Worm (Caenorhabditis elegans) whole organism, L3 larva: Measurements from ENCODE around the gene shn-1.

Experiments used
- aly-2 ChIP-seq: fragments of 150-350 bp; optimal IDR thresholded peaks from 2 replicates; lab custom pipeline; 2014; ENCODE audit warnings: missing biosample characterization, missing genetic modification characterization
- ama-1 ChIP-seq: fragments of 150-350 bp; optimal IDR thresholded peaks from 2 replicates; lab custom pipeline; 2018
- ceh-28 ChIP-seq: fragments of 150-350 bp; optimal IDR thresholded peaks from 2 replicates; lab custom pipeline; 2014; ENCODE audit warnings: missing biosample characterization, missing genetic modification reagents, missing genetic modification characterization
- ceh-82 ChIP-seq: fragments of 150-350 bp; optimal IDR thresholded peaks from 2 replicates; lab custom pipeline; 2014; ENCODE audit warnings: missing biosample characterization, missing genetic modification characterization
- ceh-9 ChIP-seq: sonication (generic microtip); optimal IDR thresholded peaks from 2 replicates; lab custom pipeline; 2018; ENCODE audit warnings: missing biosample characterization, missing genetic modification characterization
- egl-27 ChIP-seq: sonication (generic microtip); optimal IDR thresholded peaks from 4 replicates; lab custom pipeline; 2017; ENCODE audit warnings: missing biosample characterization, missing genetic modification reagents, missing genetic modification characterization
- elt-2 ChIP-seq: sonication (generic microtip); optimal IDR thresholded peaks from 2 replicates; lab custom pipeline; 2016; ENCODE audit warnings: missing genetic modification reagents, mild to moderate bottlenecking, missing genetic modification characterization, missing compliant biosample characterization
- elt-3 ChIP-seq, 3 experiments: fragments of 150-350 bp in 1 of 3; sonication (generic microtip) in 2 of 3; optimal IDR thresholded peaks; 2 replicates in 2 of 3; 4 replicates in 1 of 3; lab custom pipeline; 2014 to 2017; ENCODE audit warnings: missing biosample characterization in 3 of 3, missing genetic modification characterization in 3 of 3
- eor-1 ChIP-seq, 2 experiments: fragments of 150-350 bp; optimal IDR thresholded peaks; 2 replicates each; lab custom pipeline; 2014 to 2018; ENCODE audit warnings: missing biosample characterization in 2 of 2, missing genetic modification characterization in 2 of 2
- fkh-10 ChIP-seq: sonication (generic microtip); optimal IDR thresholded peaks from 2 replicates; lab custom pipeline; 2017; ENCODE audit warnings: missing biosample characterization, missing genetic modification reagents, missing genetic modification characterization
- fkh-2 ChIP-seq: fragments of 150-350 bp; optimal IDR thresholded peaks from 2 replicates; lab custom pipeline; 2014; ENCODE audit warnings: missing biosample characterization, missing genetic modification reagents, missing genetic modification characterization
- hmg-11 ChIP-seq: sonication (generic microtip); optimal IDR thresholded peaks from 2 replicates; lab custom pipeline; 2016; ENCODE audit warnings: missing genetic modification characterization, missing compliant biosample characterization
- jun-1 ChIP-seq: fragments of 150-350 bp; optimal IDR thresholded peaks from 2 replicates; lab custom pipeline; 2014; ENCODE audit warnings: missing biosample characterization, missing genetic modification reagents, missing genetic modification characterization
- lin-39 ChIP-seq: fragments of 150-350 bp; optimal IDR thresholded peaks from 2 replicates; lab custom pipeline; 2018; ENCODE audit warnings: missing biosample characterization, missing genetic modification reagents, missing genetic modification characterization
- mdl-1 ChIP-seq: fragments of 150-350 bp; optimal IDR thresholded peaks from 2 replicates; lab custom pipeline; 2014; ENCODE audit warnings: missing biosample characterization, missing genetic modification characterization
- mml-1 ChIP-seq: fragments of 150-350 bp; sonication (generic microtip); optimal IDR thresholded peaks from 3 replicates; lab custom pipeline; 2014; ENCODE audit warnings: missing biosample characterization, missing genetic modification characterization
- nhr-12 ChIP-seq: fragments of 150-350 bp; optimal IDR thresholded peaks from 2 replicates; lab custom pipeline; 2014; ENCODE audit warnings: missing biosample characterization, missing genetic modification characterization
- nhr-23 ChIP-seq: fragments of 150-350 bp; optimal IDR thresholded peaks from 2 replicates; lab custom pipeline; 2014; ENCODE audit warnings: missing biosample characterization, missing genetic modification reagents, missing genetic modification characterization
- nhr-237 ChIP-seq: fragments of 150-350 bp; optimal IDR thresholded peaks from 2 replicates; lab custom pipeline; 2014; ENCODE audit warnings: missing biosample characterization, missing genetic modification characterization
- nhr-25 ChIP-seq: sonication (generic microtip); optimal IDR thresholded peaks from 2 replicates; lab custom pipeline; 2017; ENCODE audit warnings: missing biosample characterization, missing genetic modification characterization
- nhr-28 ChIP-seq: fragments of 150-350 bp; optimal IDR thresholded peaks from 2 replicates; lab custom pipeline; 2014; ENCODE audit warnings: missing biosample characterization, missing genetic modification characterization
- nhr-43 ChIP-seq: sonication (generic microtip); optimal IDR thresholded peaks from 2 replicates; lab custom pipeline; 2016; ENCODE audit warnings: mild to moderate bottlenecking, missing genetic modification characterization, missing compliant biosample characterization; ENCODE audit not compliant: poor library complexity, severe bottlenecking
- nhr-77 ChIP-seq: fragments of 150-350 bp; optimal IDR thresholded peaks from 2 replicates; lab custom pipeline; 2014; ENCODE audit warnings: missing biosample characterization, missing genetic modification characterization
- pha-4 ChIP-seq: fragments of 150-350 bp; optimal IDR thresholded peaks from 2 replicates; lab custom pipeline; 2014; ENCODE audit warnings: missing biosample characterization, missing genetic modification reagents, missing genetic modification characterization
- sea-2 ChIP-seq: fragments of 150-350 bp; sonication (generic microtip); optimal IDR thresholded peaks from 4 replicates; lab custom pipeline; 2014; ENCODE audit warnings: missing biosample characterization, missing genetic modification reagents, missing genetic modification characterization
- skn-1 ChIP-seq: fragments of 150-350 bp; optimal IDR thresholded peaks from 2 replicates; lab custom pipeline; 2014; ENCODE audit warnings: missing biosample characterization, missing genetic modification characterization
- snpc-4 ChIP-seq: fragments of 150-350 bp; optimal IDR thresholded peaks from 2 replicates; lab custom pipeline; 2014; ENCODE audit warnings: missing biosample characterization, missing genetic modification characterization
- tbx-2 ChIP-seq: sonication (generic microtip); optimal IDR thresholded peaks from 2 replicates; lab custom pipeline; 2016; ENCODE audit warnings: mild to moderate bottlenecking, missing genetic modification characterization, missing compliant biosample characterization
- zag-1 ChIP-seq: fragments of 150-350 bp; optimal IDR thresholded peaks from 2 replicates; lab custom pipeline; 2014; ENCODE audit warnings: missing biosample characterization, missing genetic modification characterization

Gene shn-1

DNA sequence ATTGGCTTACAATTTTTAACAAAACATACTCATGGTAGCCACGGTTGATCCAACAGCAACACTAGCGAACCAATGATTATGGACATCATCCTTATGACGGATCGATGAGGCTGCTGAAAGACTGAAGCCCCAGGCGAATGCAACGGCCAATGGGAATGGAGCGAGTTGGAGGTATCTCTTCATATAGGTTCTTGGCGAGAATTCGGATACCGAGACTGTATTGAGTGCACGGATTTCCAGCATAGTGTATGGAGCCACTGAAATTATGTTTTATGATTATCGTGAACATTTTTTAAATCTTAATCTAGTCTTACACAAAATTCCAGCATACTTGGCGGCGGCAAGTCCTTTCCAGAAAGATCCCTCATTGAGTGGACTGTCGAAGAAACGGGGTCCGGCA lies 46.2 kb downstream of the shn-1 start:
- TF ChIP-seq fkh-2 (no peak), skn-1 (tag; lab: Kevin White, UChicago) (no peak)
- TF ChIP-seq, all 47 proteins: peak for 0

DNA sequence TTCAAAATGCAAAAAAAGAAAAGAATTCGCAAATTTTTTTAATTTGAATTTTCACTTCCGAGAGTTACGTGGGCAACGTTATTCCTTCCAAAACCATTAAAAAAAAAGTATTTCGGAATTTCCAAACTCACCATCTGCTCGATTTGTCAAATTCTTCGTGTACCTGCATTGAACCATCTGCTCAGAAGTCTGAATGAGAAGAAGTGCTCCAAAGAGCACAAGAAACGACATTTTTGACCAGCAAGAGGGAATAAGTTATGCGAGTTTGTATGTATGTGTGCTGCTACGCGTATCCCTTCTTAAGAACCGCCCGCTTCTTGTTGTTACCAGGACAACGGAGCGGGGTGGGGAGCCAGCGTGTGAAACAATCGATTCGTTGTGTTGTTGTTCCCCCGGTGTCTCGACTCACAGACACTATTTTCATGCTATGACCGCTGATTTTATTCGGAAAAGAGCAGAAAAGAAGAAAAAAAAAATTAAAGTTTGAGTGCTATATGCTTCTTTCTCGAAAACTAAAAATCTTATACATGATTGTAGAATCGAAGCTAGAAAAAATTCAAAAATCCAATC lies 47.4 kb downstream of the shn-1 start, which contains the start of gene lgc-20:
lgc-20 (minus strand) TSS at position 311 of the 570 bp plus-strand sequence.
- TF ChIP-seq egl-27 (tag; lab: Kevin White, UChicago) (no peak), nhr-12 (tag; lab: Kevin White, UChicago) (no peak), fkh-10 (GFP tag; lab: Kevin White, UChicago) (no peak), hmg-11 (tag; lab: Kevin White, UChicago) (no peak), ceh-28 (tag; lab: Kevin White, UChicago) (no peak), elt-2 (tag; lab: Kevin White, UChicago) (no peak)
- TF ChIP-seq, all 47 proteins: peak for 0

DNA sequence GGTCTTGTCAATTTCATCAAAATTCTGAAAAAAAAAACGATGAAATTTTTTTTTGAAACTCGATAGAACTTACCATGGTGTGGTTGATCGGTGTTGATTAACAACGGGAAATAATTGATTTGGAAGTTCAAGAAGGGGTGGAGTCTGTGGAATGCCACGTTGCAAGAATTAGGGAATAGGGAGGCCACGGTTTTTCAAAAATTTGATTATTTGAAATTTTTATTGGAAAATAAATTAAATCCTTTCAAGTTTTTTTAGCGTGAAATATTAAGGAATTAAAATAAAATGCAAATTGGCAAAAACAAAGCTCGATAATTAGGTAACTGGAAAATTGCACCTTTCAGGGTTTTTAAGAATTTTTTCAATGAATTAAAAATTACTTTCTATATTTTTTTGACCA lies 51.3 kb downstream of the shn-1 start, which contains the start of gene rmd-3:
rmd-3 (minus strand) TSS at position 101 of the 400 bp plus-strand sequence.
- TF ChIP-seq aly-2 (tag; lab: Kevin White, UChicago) (no peak), zag-1 (tag; lab: Kevin White, UChicago) (no peak), pha-4 (tag; lab: Kevin White, UChicago) (no peak)
- TF ChIP-seq, all 47 proteins: peak for 0

DNA sequence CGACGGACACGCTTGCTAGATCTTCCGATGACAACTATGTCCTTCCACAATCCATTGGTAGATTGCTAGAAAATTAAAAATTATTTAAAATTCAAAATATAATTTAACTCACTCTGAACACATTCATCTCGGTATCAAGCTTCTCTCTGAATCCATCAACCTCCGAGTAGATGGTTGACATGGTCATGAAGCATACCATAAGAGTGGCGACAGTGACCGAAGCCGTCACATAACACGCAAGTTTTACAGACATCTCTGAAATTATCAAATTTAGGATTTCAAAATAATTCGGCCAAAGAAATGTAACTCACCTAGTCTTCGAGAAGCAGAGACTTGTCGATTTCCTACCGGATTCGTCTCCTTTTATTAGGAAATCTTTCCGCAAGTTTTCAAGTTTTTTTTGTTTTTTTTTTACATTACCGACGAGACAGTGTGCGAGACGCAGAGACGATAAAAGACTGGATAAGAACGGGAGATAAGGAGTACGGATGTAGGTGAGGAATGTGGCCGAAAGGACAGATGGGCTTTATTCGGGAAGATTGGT lies 53.2 kb downstream of the shn-1 start, which contains the start of gene sqt-1:
sqt-1 (minus strand) TSS at position 341 of the 544 bp plus-strand sequence.
- peak in 1 of 3 experiments; percentile 72 for TF ChIP-seq elt-3 (tag; optimal IDR thresholded peaks at IDR 0.05; lab: Kevin White, UChicago)
- TF ChIP-seq nhr-25 (tag; lab: Kevin White, UChicago) = peak; percentile 4
- TF ChIP-seq nhr-23 (tag; lab: Kevin White, UChicago) = peak; percentile 52
- peak; percentile 61 for TF ChIP-seq ama-1 (lab: Kevin White, UChicago)
- TF ChIP-seq fkh-2 = no peak
- TF ChIP-seq nhr-43 (tag; lab: Kevin White, UChicago) = peak; percentile 43

DNA sequence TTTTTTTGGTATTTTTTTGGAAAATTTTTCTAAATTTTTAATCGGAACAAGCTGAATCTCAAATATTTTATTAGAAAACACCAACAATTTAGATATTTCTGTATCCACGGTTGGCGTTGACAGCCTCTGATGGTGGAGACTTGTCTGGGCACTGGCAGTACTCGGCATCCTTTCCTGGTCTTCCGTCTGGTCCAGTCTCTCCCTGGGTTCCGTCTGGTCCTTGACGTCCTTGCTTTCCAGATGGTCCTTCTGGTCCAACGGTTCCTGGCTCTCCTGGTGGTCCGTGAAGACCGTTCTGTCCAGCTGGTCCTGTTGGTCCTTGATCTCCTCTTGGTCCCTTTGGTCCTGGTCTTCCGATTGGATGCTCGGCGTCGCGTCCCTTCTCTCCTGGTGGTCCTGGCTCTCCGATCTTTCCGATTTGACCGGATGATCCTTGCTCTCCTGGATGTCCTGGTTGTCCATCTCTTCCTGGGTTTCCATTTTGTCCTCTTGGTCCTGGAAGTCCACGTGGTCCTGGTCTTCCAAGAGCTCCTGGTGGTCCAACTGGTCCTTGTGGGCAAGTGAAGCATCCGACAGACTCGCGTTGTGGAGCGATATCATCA lies 54.0 kb downstream of the shn-1 start:
- TF ChIP-seq eor-1 (tag; optimal IDR thresholded peaks at IDR 0.05; lab: Kevin White, UChicago) = no peak
- TF ChIP-seq sea-2 (GFP tag; lab: Kevin White, UChicago) = no peak
- TF ChIP-seq ama-1 (lab: Kevin White, UChicago) = peak; percentile 28
- no peak for TF ChIP-seq snpc-4 (tag; lab: Kevin White, UChicago)
- TF ChIP-seq nhr-43 (tag; lab: Kevin White, UChicago) = peak; percentile 23
- no peak for TF ChIP-seq ceh-82

DNA sequence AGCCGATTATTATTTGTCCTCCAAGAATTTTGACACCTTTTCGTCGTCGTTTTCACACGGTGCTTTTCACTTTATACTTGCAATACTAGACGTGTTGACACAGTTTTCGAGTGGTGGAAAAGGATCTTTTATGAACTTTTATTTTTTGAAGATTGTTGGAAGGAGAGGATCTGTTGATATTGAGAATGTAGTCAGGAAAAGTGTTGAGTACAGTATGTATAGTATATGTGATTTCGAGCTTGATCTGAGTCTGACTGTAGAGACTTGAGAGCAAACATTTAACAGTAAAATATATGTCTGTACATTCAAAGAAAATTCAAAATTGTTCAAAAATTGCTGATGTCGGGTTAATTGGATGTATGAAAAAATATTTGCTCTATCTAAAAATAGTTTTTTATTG lies 54.6 kb downstream of the shn-1 start:
- TF ChIP-seq eor-1 (tag; optimal IDR thresholded peaks at IDR 0.05; lab: Kevin White, UChicago) = no peak
- TF ChIP-seq egl-27 (tag; lab: Kevin White, UChicago) = no peak
- peak in 1 of 3 experiments; percentile 75 for TF ChIP-seq elt-3 (tag; optimal IDR thresholded peaks at IDR 0.05; lab: Kevin White, UChicago)
- TF ChIP-seq nhr-43 (tag; lab: Kevin White, UChicago) = peak; percentile 72
- no peak for TF ChIP-seq ceh-28 (tag; lab: Kevin White, UChicago)
- TF ChIP-seq nhr-23 (tag; lab: Kevin White, UChicago) = peak; percentile 71
- peak; percentile 7 for TF ChIP-seq nhr-28 (tag; lab: Kevin White, UChicago)
- peak; percentile 33 for TF ChIP-seq tbx-2
- TF ChIP-seq mml-1 (tag; lab: Kevin White, UChicago) = no peak
- TF ChIP-seq, all 47 proteins: peak for 5

DNA sequence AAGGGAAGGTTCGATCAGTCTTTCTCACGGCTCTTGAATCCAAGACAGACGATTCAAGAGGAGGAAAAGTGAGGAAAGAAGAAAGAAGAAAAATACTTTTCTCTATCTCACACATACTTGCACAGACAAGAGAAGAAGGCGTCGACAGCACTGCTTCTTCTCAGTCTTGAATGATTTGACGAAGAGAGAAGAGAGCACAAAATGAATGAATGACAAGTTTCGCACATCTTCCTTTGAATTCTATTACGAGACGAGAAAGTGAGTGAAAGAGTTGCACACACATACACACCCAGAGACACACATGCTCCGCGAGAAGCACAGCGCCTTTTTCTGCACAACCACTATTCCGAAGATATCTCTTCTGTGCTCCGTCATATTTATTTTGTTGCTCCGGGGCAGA lies 55.1 kb downstream of the shn-1 start:
- TF ChIP-seq sea-2 (GFP tag; lab: Kevin White, UChicago) (no peak), mml-1 (tag; lab: Kevin White, UChicago) (no peak), ceh-9 (tag; lab: Kevin White, UChicago) (no peak), nhr-43 (tag; lab: Kevin White, UChicago) (no peak), jun-1 (tag; lab: Kevin White, UChicago) (no peak), nhr-237 (tag; lab: Kevin White, UChicago) (no peak), skn-1 (tag; lab: Kevin White, UChicago) (no peak), egl-27 (tag; lab: Kevin White, UChicago) (no peak), nhr-25 (tag; lab: Kevin White, UChicago) (no peak), nhr-77 (no peak), fkh-10 (GFP tag; lab: Kevin White, UChicago) (peak; percentile 67), mdl-1 (tag; lab: Kevin White, UChicago) (no peak), lin-39 (tag; lab: Kevin White, UChicago) (peak; percentile 9)
